Worm (Caenorhabditis elegans): ENCODE data around the gene nrf-5.

- TF ChIP-seq ztf-11 (tag; optimal IDR thresholded peaks at IDR 0.05), result no peak
- no peak for TF ChIP-seq unc-130 (tag; optimal IDR thresholded peaks at IDR 0.05)
- TF ChIP-seq snpc-4 (tag; optimal IDR thresholded peaks at IDR 0.05), result no peak
- TF ChIP-seq nhr-11 (tag; optimal IDR thresholded peaks at IDR 0.05), result no peak
- TF ChIP-seq ama-1 (optimal IDR thresholded peaks at IDR 0.05), result no peak
- TF ChIP-seq sox-4 (tag; optimal IDR thresholded peaks at IDR 0.05), result no peak
- TF ChIP-seq nhr-20 (tag; optimal IDR thresholded peaks at IDR 0.05), result no peak
These were observed 5.3 kb upstream of the nrf-5 start, which contains the start of gene hpo-31 for ce11 chrV:13822752-13823151.

Measured in whole organism, L1 larva.